Worm (Caenorhabditis elegans) whole organism, young adult: Measurements from ENCODE around the gene trpl-5.

Source experiments
- B0019.2 ChIP-seq: fragments of 200-800 bp; sonication (Bioruptor generic); conservative IDR thresholded peaks from 2 replicates; pipeline ENCODE4 v1.3.6; 2022; ENCODE audit warnings: missing genetic modification reagents, missing genetic modification characterization, missing compliant biosample characterization
- F39B2.1 ChIP-seq: fragments of 200-800 bp; sonication (Bioruptor generic); IDR thresholded peaks from 2 replicates; pipeline ENCODE4 v1.3.6; 2022; ENCODE audit warnings: missing genetic modification reagents, missing genetic modification characterization, missing compliant biosample characterization
- F55B11.4 ChIP-seq: sonication (generic microtip); optimal IDR thresholded peaks from 2 replicates; lab custom pipeline; 2016; ENCODE audit warnings: missing compliant biosample characterization, missing genetic modification characterization, borderline replicate concordance; ENCODE audit not compliant: insufficient read depth
- T26A5.8 ChIP-seq: sonication (generic microtip); optimal IDR thresholded peaks from 2 replicates; lab custom pipeline; 2016; ENCODE audit warnings: missing genetic modification characterization, missing compliant biosample characterization
- Y53F4B.3 ChIP-seq: fragments of 200-800 bp; sonication (Bioruptor generic); IDR thresholded peaks from 2 replicates; pipeline ENCODE4 v1.3.6; 2022; ENCODE audit warnings: missing genetic modification reagents, missing genetic modification characterization, missing compliant biosample characterization
- Y53G8AR.9 ChIP-seq: fragments of 200-800 bp; sonication (Bioruptor generic); conservative IDR thresholded peaks from 2 replicates; pipeline ENCODE4 v1.3.6; 2022; ENCODE audit warnings: missing genetic modification reagents, missing genetic modification characterization, missing compliant biosample characterization
- aptf-2 ChIP-seq: fragments of 200-800 bp; sonication (Bioruptor generic); conservative IDR thresholded peaks from 2 replicates; pipeline ENCODE4 v1.3.6; 2022; ENCODE audit warnings: missing genetic modification reagents, missing genetic modification characterization, missing compliant biosample characterization
- athp-1 ChIP-seq: sonication (generic microtip); optimal IDR thresholded peaks from 2 replicates; lab custom pipeline; 2017; ENCODE audit warnings: mild to moderate bottlenecking, missing genetic modification characterization, missing compliant biosample characterization
- ccch-3 ChIP-seq: fragments of 200-800 bp; sonication (Bioruptor generic); optimal IDR thresholded peaks from 2 replicates; lab custom pipeline; 2018; ENCODE audit warnings: mild to moderate bottlenecking, missing genetic modification characterization, missing compliant biosample characterization
- ceh-100 ChIP-seq: fragments of 200-800 bp; sonication (Bioruptor generic); IDR thresholded peaks from 2 replicates; pipeline ENCODE4 v1.3.6; 2022; ENCODE audit warnings: missing genetic modification reagents, missing genetic modification characterization, missing compliant biosample characterization
- ceh-27 ChIP-seq: fragments of 200-800 bp; sonication (Bioruptor generic); optimal IDR thresholded peaks from 2 replicates; lab custom pipeline; 2018; ENCODE audit warnings: mild to moderate bottlenecking, missing genetic modification characterization, moderate library complexity, missing compliant biosample characterization
- ceh-40 ChIP-seq: fragments of 200-800 bp; sonication (Bioruptor generic); IDR thresholded peaks from 2 replicates; pipeline ENCODE4 v1.3.6; 2022; ENCODE audit warnings: missing genetic modification characterization, missing compliant biosample characterization
- egl-44 ChIP-seq: fragments of 200-800 bp; sonication (Bioruptor generic); IDR thresholded peaks from 2 replicates; pipeline ENCODE4 v1.3.6; 2022; ENCODE audit warnings: missing genetic modification reagents, missing genetic modification characterization, missing compliant biosample characterization
- fkh-3 ChIP-seq: sonication (generic microtip); optimal IDR thresholded peaks from 2 replicates; lab custom pipeline; 2016; ENCODE audit warnings: mild to moderate bottlenecking, missing genetic modification characterization, missing compliant biosample characterization
- gei-17 ChIP-seq: fragments of 200-800 bp; sonication (Bioruptor generic); optimal IDR thresholded peaks from 2 replicates; lab custom pipeline; 2018; ENCODE audit warnings: mild to moderate bottlenecking, missing genetic modification characterization, missing compliant biosample characterization
- him-1 ChIP-seq: sonication (generic microtip); optimal IDR thresholded peaks from 2 replicates; lab custom pipeline; 2016; ENCODE audit warnings: missing genotype, missing genetic modification reagents, missing genetic modification characterization, missing compliant biosample characterization
- hmg-1.2 ChIP-seq: fragments of 200-800 bp; sonication (Bioruptor generic); IDR thresholded peaks from 2 replicates; pipeline ENCODE4 v1.3.6; 2022; ENCODE audit warnings: missing genetic modification reagents, missing genetic modification characterization, missing compliant biosample characterization
- hrde-1 ChIP-seq: sonication (generic microtip); optimal IDR thresholded peaks from 2 replicates; lab custom pipeline; 2016; ENCODE audit warnings: missing genetic modification characterization, mild to moderate bottlenecking, missing compliant biosample characterization, moderate library complexity, missing genotype, missing genetic modification reagents, borderline replicate concordance
- lir-1 ChIP-seq: fragments of 200-800 bp; sonication (Bioruptor generic); conservative IDR thresholded peaks from 2 replicates; pipeline ENCODE4 v1.3.6; 2022; ENCODE audit warnings: missing genetic modification reagents, missing genetic modification characterization, missing compliant biosample characterization
- madf-6 ChIP-seq: fragments of 200-800 bp; sonication (Bioruptor generic); IDR thresholded peaks from 2 replicates; pipeline ENCODE4 v1.3.6; 2022; ENCODE audit warnings: missing genetic modification reagents, missing genetic modification characterization, missing compliant biosample characterization
- madf-8 ChIP-seq: fragments of 200-800 bp; sonication (Bioruptor generic); conservative IDR thresholded peaks from 2 replicates; pipeline ENCODE4 v1.3.6; 2022; ENCODE audit warnings: missing genetic modification reagents, missing genetic modification characterization, missing compliant biosample characterization
- nhr-120 ChIP-seq: fragments of 200-800 bp; sonication (Bioruptor generic); IDR thresholded peaks from 2 replicates; pipeline ENCODE4 v1.3.6; 2022; ENCODE audit warnings: missing genetic modification characterization, missing compliant biosample characterization
- nhr-27 ChIP-seq: fragments of 200-800 bp; sonication (Bioruptor generic); optimal IDR thresholded peaks from 2 replicates; lab custom pipeline; 2018; ENCODE audit warnings: mild to moderate bottlenecking, missing genetic modification characterization, moderate library complexity, missing compliant biosample characterization
- nhr-80 ChIP-seq: sonication (generic microtip); optimal IDR thresholded peaks from 2 replicates; lab custom pipeline; 2016; ENCODE audit warnings: missing genetic modification characterization, missing compliant biosample characterization
- pha-4 ChIP-seq: fragments of 150-350 bp; sonication (generic microtip); optimal IDR thresholded peaks from 2 replicates; lab custom pipeline; 2014; ENCODE audit warnings: missing biosample characterization, missing genetic modification reagents, missing genetic modification characterization
- rcor-1 ChIP-seq: fragments of 200-800 bp; sonication (Bioruptor generic); IDR thresholded peaks from 2 replicates; pipeline ENCODE4 v1.3.6; 2022; ENCODE audit warnings: missing genetic modification reagents, missing genetic modification characterization, missing compliant biosample characterization
- rec-8 ChIP-seq, 2 experiments: sonication (generic microtip); optimal IDR thresholded peaks; 2 replicates each; lab custom pipeline; 2016; ENCODE audit warnings: mild to moderate bottlenecking in 2 of 2, missing genetic modification characterization in 2 of 2, missing genetic modification reagents in 2 of 2, missing genotype in 2 of 2, missing biosample characterization in 1 of 2, missing compliant biosample characterization in 1 of 2, moderate library complexity in 1 of 2
- somi-1 ChIP-seq: fragments of 200-800 bp; sonication (Bioruptor generic); optimal IDR thresholded peaks from 2 replicates; lab custom pipeline; 2018; ENCODE audit warnings: mild to moderate bottlenecking, missing genetic modification characterization, missing compliant biosample characterization
- ztf-28 ChIP-seq: fragments of 200-800 bp; sonication (Bioruptor generic); IDR thresholded peaks from 2 replicates; pipeline ENCODE4 v1.3.6; 2022; ENCODE audit warnings: missing genetic modification reagents, missing genetic modification characterization, missing compliant biosample characterization
- ztf-6 ChIP-seq: fragments of 200-800 bp; sonication (Bioruptor generic); IDR thresholded peaks from 2 replicates; pipeline ENCODE4 v1.3.6; 2022; ENCODE audit warnings: missing genetic modification reagents, missing genetic modification characterization, missing compliant biosample characterization

The trpl-5 gene

DNA sequence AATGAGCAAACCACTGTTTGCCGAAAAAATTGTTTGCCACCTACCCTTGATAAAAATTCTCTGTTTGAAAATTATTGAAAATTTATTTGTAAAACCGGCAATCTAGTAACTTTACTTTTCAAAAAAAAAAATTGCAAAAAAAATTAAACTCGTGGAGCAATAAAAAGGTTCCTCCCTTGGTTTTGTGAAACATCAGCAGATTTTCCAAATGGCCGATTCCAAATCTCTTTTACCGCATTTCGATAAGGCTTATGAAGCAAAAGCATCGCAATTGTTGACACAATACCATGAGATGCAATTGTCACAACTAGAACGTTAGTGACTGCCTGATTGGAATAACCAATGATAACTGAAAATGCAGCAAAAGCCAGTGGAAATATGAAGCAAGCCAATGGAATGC lies 24.1 kb upstream of the trpl-5 start:
- no peak for TF ChIP-seq hrde-1 (tag; lab: Kevin White, UChicago)

DNA sequence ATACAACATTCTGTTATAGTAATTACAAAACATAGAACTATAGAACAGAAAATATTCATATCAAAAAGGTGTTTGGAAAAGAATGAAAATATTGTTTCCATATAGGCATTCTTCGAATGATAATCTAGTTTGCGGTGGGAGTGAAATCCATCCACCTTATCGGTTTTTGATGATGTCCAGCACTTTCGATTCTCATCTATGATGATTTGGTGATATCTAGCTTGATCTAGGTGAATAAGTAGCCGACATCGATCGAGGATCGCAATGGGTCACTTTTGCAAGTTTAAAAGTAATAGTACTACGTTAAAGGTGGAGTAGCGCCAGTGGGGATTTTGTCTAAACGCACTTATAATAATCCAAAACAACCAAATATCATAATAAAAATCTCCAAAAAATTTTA lies 22.5 kb upstream of the trpl-5 start, which contains the start of gene R52.6:
Gene R52.6, minus strand, starts transcription at position 101 of the 400 bp plus-strand sequence.
- TF ChIP-seq Y53F4B.3 (no peak), fkh-3 (tag; lab: Kevin White, UChicago) (no peak), madf-6 (GFP tag; lab: Robert Waterston, UW) (no peak)
- TF ChIP-seq, all 124 proteins: peak for 0

DNA sequence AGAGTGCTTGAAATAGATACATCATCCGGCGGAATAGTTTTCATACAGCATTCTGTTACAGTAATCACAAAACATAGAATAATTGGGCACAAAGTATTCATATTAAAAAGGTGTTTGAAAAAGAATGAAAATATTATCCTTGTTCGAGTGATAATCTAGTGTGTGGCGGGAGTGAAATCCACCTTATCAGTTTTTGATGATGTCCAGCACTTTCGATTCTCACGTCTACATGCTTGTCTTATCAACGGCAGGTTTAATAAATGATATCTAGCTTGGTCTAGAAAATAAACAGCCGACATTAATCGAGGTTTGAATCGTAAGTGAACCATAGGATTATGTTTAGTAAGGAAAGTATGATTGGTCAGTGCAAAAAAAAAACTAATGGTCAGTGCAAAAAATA lies 19.5 kb upstream of the trpl-5 start, which contains the start of gene R52.5:
Gene R52.5, minus strand, starts transcription at position 101 of the 400 bp plus-strand sequence.
- TF ChIP-seq pha-4 (tag; lab: Kevin White, UChicago) (no peak), him-1 (tag; lab: Kevin White, UChicago) (peak; percentile 52)

DNA sequence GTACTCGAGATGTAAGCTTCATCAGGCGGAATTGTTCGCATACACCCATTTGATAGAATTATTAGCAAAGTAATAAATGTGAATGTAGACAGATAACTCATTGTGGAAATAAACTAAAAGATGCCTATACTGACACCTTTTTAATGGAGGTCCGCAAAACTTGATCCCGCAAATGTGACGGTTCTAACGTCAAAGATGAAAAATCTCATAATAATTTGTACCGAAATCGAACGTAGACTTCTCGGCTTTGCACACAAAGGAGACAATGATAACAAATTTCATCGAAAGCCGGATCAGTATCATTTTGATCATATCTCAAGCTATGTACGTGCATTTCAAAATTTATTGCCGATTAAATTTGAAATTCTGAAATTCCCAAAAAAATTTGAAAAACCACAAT lies 17.9 kb upstream of the trpl-5 start, which contains the start of gene R52.4:
Gene R52.4, minus strand, starts transcription at position 101 of the 400 bp plus-strand sequence.
- TF ChIP-seq ceh-40 (GFP tag; lab: Robert Waterston, UW), result no peak
- no peak for TF ChIP-seq madf-8 (GFP tag; lab: Robert Waterston, UW)
- no peak for TF ChIP-seq pha-4 (tag; lab: Kevin White, UChicago)
- no peak for TF ChIP-seq gei-17 (GFP tag; lab: Kevin White, UChicago)
- TF ChIP-seq hrde-1 (tag; lab: Kevin White, UChicago), result no peak
- TF ChIP-seq lir-1 (GFP tag; lab: Robert Waterston, UW), result no peak
- TF ChIP-seq athp-1 (tag; lab: Kevin White, UChicago), result no peak
- TF ChIP-seq egl-44, result no peak
- TF ChIP-seq ceh-100 (GFP tag; lab: Robert Waterston, UW), result no peak
- TF ChIP-seq rec-8 (tag; optimal IDR thresholded peaks at IDR 0.05; lab: Kevin White, UChicago), result no peak
- TF ChIP-seq rcor-1 (GFP tag; lab: Robert Waterston, UW), result no peak
- no peak for TF ChIP-seq ztf-28 (GFP tag; lab: Robert Waterston, UW)
- no peak for TF ChIP-seq ccch-3
- TF ChIP-seq ztf-6 (GFP tag; lab: Robert Waterston, UW), result no peak
- TF ChIP-seq Y53G8AR.9 (GFP tag; lab: Robert Waterston, UW), result no peak

DNA sequence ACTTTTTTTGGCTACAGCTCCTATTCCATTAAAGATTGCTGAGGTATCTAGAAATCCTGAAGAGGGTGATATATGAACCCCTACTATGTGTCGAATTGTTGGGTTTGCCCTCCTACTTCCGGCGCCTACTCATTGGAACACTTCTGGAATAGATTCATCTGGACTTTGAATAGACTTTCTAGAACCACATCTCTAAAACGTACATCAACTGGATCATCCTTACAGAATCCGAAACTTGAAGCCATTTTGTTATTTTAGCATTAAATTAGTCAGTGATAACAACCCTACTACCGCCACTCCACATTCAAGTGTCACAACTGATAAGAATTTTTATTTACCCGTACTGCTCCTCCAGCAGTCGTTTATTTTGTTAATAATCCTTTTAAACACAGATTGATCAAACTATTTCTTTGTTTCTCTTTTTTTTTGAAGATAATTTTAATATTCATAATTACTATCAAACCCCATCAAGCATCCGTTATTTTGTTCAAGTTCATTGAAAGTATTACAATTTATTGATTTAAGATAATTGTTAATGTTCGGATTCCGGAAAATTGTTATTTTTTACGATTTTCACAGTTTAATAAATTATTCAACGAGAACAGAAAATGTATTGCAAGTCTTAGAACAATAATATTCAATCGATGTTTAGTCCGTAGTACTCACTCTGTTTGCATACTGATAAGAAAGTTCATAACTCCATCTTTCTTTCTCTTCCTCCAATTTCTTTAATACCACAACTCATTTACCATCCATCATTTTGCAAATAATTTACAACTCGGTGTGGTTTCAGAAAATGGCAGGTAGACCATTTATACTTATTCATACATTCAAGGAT lies 8.9 kb upstream of the trpl-5 start, which contains the start of gene math-42:
Gene math-42, plus strand, starts transcription at position 788 of the 838 bp plus-strand sequence.
- peak; percentile 27 for TF ChIP-seq nhr-80 (tag; lab: Kevin White, UChicago)
- no peak for TF ChIP-seq ceh-27 (GFP tag; lab: Kevin White, UChicago)

DNA sequence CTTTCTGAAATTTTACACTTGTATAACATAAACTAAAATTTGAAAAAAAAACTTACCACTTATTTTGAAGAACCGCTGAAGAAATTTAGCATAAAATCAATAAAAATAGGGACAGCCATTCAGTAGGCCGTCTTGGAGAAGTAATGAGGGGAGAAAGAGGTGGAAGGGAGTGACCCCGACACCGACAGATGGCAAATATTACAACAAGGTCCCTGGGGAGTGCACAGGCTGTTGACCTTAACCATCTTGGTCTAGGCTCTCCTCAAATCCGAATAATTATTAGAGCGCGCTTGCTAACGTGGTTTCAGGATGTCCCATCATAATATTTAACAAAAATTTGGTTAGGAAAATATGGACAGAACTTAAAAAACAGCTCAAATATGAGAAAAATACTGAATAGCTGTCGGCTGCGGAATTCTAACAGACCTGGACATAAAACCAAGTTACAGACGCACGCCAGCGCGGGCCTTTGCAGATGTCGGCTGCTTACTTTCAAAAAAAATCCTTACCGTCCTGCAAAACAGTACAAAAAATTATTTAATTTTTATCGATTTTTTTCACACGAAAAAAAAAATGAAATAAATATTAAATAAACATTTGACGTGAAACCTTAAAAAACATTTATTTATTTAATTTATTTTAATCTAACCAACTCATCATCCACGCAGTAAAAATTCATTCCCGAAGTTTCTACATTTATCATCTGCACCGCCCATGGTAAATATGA lies 4.7 kb upstream of the trpl-5 start, which contains the start of gene T16A1.2:
Gene T16A1.2, plus strand, starts transcription at position 677 of the 727 bp plus-strand sequence.
- TF ChIP-seq B0019.2 (no peak), aptf-2 (GFP tag; lab: Robert Waterston, UW) (no peak), nhr-120 (GFP tag; lab: Robert Waterston, UW) (no peak), hmg-1.2 (GFP tag; lab: Robert Waterston, UW) (no peak), somi-1 (GFP tag; lab: Kevin White, UChicago) (no peak), T26A5.8 (tag; lab: Kevin White, UChicago) (no peak), Y53G8AR.9 (GFP tag; lab: Robert Waterston, UW) (no peak), F39B2.1 (GFP tag; lab: Robert Waterston, UW) (no peak), F55B11.4 (tag; lab: Kevin White, UChicago) (no peak), nhr-27 (tag; lab: Kevin White, UChicago) (no peak)
